Fruit fly (Drosophila melanogaster): ENCODE results near the gene CG5026.

CG5026 gene

DNA sequence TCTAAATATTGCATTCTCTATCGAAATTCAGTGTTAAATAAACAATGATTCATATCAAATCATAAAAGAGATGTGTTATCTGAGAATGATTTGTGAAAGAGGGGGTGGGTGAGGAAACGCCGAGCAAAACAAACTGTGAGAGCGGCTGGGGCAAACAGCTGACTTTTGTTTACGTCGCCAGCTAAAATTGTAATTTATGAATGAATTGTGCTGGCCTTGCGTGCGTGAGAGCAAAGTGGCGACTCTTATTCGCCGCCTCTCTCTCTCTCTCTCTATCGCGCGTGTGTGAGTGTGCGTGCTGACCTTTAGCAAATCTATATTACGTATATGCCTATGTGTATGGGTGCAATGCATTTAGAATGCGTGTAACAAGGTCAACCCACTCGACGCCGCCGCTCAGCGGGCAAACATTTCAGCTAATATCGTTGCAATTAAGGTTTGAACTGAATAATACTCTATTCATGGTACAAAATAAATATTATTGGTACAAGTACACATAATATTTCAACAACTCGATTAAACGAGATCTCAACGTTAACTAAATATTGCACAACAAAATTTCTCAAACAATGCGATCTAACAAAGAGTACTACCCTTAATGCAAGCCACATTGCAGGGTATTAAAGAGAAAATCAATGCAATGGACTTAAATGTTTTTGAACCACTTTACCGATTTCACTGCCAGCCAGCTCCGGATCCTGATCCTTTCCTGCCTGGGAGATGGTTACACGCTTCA lies 10.5 kb downstream of the CG5026 start (continued):
- TF ChIP-seq h (optimal IDR thresholded peaks at IDR 0.05) (no peak), CG11085 (GFP tag; IDR thresholded peaks at IDR 0.05) (no peak), lilli (GFP tag; optimal IDR thresholded peaks at IDR 0.05) (peak; percentile 28), vvl (GFP tag; IDR thresholded peaks at IDR 0.05) (peak; percentile 24; the same call in 1 of the 2 replicates), CG32767 (GFP tag; IDR thresholded peaks at IDR 0.05) (no peak), zfh1 (GFP tag; IDR thresholded peaks at IDR 0.05) (no peak), Taf1 (GFP tag; IDR thresholded peaks at IDR 0.05) (no peak), Hey (tag; optimal IDR thresholded peaks at IDR 0.05) (no peak), CG11560 (tag; IDR thresholded peaks at IDR 0.05) (no peak), Max (GFP tag; optimal IDR thresholded peaks at IDR 0.05) (peak; percentile 13), pita (GFP tag; optimal IDR thresholded peaks at IDR 0.05) (no peak), wor (GFP tag; IDR thresholded peaks at IDR 0.05) (no peak), chm (GFP tag; IDR thresholded peaks at IDR 0.05) (0 out of 2 replicates have a peak, but pooled peaks have one; percentile 54), CG4424 (GFP tag; optimal IDR thresholded peaks at IDR 0.05) (no peak), Fer1 (GFP tag; optimal IDR thresholded peaks at IDR 0.05) (peak; percentile 39), Ets97D (GFP tag; optimal IDR thresholded peaks at IDR 0.05) (no peak), maf-S (GFP tag; optimal IDR thresholded peaks at IDR 0.05) (no peak), vnd (GFP tag; IDR thresholded peaks at IDR 0.05; ENCODE audit: partially characterized antibody) (no peak), ranshi (GFP tag; IDR thresholded peaks at IDR 0.05) (no peak), Med (GFP tag) (peak; percentile 26), dati (GFP tag; IDR thresholded peaks at IDR 0.05) (no peak), CG1529 (GFP tag; optimal IDR thresholded peaks at IDR 0.05) (peak; percentile 12), Elba2 (GFP tag; optimal IDR thresholded peaks at IDR 0.05) (peak; percentile 72), CG17385 (GFP tag; optimal IDR thresholded peaks at IDR 0.05) (no peak), BEAF-32 (GFP tag; optimal IDR thresholded peaks at IDR 0.05) (no peak), CG2678 (tag; optimal IDR thresholded peaks at IDR 0.05) (no peak), CG2712 (tag; optimal IDR thresholded peaks at IDR 0.05) (peak; percentile 51), stwl (tag; optimal IDR thresholded peaks at IDR 0.05) (no peak), Eip74EF (GFP tag; optimal IDR thresholded peaks at IDR 0.05) (peak in 1 of 2 experiments; percentile 41), ken (GFP tag; IDR thresholded peaks at IDR 0.05) (no peak), gem (tag; optimal IDR thresholded peaks at IDR 0.05) (peak; percentile 46), gt (GFP tag; IDR thresholded peaks at IDR 0.05) (no peak), fd102C (GFP tag; optimal IDR thresholded peaks at IDR 0.05) (no peak), CG8388 (GFP tag; optimal IDR thresholded peaks at IDR 0.05) (peak; percentile 5), ttk (GFP tag; IDR thresholded peaks at IDR 0.05) (peak; percentile 51), ac (GFP tag; optimal IDR thresholded peaks at IDR 0.05) (no peak), sima (GFP tag; optimal IDR thresholded peaks at IDR 0.05) (no peak), CG7839 (tag; optimal IDR thresholded peaks at IDR 0.05) (peak; percentile 38), CG12104 (GFP tag; optimal IDR thresholded peaks at IDR 0.05) (no peak), CG10209 (GFP tag; optimal IDR thresholded peaks at IDR 0.05) (no peak), ci (GFP tag; IDR thresholded peaks at IDR 0.05) (peak; percentile 63), unc-4 (GFP tag; IDR thresholded peaks at IDR 0.05; ENCODE audit: partially characterized antibody) (peak; percentile 44), CG18262 (tag; optimal IDR thresholded peaks at IDR 0.05) (peak; percentile 14), CG14667 (GFP tag; IDR thresholded peaks at IDR 0.05) (no peak), wek (GFP tag; optimal IDR thresholded peaks at IDR 0.05) (no peak), CG31441 (GFP tag; IDR thresholded peaks at IDR 0.05) (no peak), Nf-YB (GFP tag; optimal IDR thresholded peaks at IDR 0.05) (peak; percentile 17), prd (optimal IDR thresholded peaks at IDR 0.05) (no peak), prd (GFP tag; IDR thresholded peaks at IDR 0.05) (peak; percentile 59; the same call in 2 of the 3 replicates), oc (tag; optimal IDR thresholded peaks at IDR 0.05) (peak; percentile 49)
